Worm (Caenorhabditis elegans) whole organism, L3 larva: ENCODE measurements around the gene ccdc-149.

ENCODE experiments used
- mdl-1 ChIP-seq: fragments of 150-350 bp; optimal IDR thresholded peaks from 2 replicates; lab custom pipeline; 2014; ENCODE audit warnings: missing biosample characterization, missing genetic modification characterization
- nhr-76 ChIP-seq: fragments of 150-350 bp; sonication (generic microtip); optimal IDR thresholded peaks from 5 replicates; lab custom pipeline; 2014; ENCODE audit warnings: missing biosample characterization, missing genetic modification characterization

- TF ChIP-seq nhr-76 (tag; lab: Kevin White, UChicago): no peak
- no peak for TF ChIP-seq mdl-1 (tag; lab: Kevin White, UChicago)
Observed at ce11 chrX:11462112-11462511, 49.1 kb downstream of the ccdc-149 start.
